Worm (Caenorhabditis elegans): ENCODE data around the gene F25D1.5.

DNA sequence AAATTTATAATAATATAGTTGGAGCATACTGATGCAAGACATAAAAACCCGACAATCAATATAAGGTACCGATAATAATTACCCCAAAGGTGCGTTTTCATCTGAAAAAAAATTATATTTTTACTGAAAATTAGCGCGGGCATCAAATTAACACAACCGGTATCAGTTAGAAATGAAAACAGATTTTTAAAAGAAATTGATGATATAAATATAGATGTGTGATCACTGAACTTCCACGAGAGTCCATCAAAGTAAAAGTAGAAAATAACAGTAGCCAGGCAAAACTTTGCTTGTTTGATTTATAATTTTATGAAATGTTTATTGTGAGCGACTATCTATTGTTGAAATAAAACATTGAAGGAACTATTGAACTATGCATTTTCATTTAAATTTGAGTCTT lies 45.3 kb downstream of the F25D1.5 start, which contains the start of gene C35A5.3:
- TF ChIP-seq somi-1 (GFP tag; optimal IDR thresholded peaks at IDR 0.05) (no peak), bed-2 (GFP tag; IDR thresholded peaks at IDR 0.05) (no peak), hrde-1 (tag; optimal IDR thresholded peaks at IDR 0.05; ENCODE audit: borderline replicate concordance) (no peak), atf-7 (tag; optimal IDR thresholded peaks at IDR 0.05) (no peak), F55B11.4 (tag; optimal IDR thresholded peaks at IDR 0.05; ENCODE audit: borderline replicate concordance, insufficient read depth) (no peak), nfya-1 (tag; optimal IDR thresholded peaks at IDR 0.05; ENCODE audit: borderline replicate concordance, insufficient read depth) (no peak), ceh-27 (GFP tag; optimal IDR thresholded peaks at IDR 0.05) (no peak)
